Fruit fly (Drosophila melanogaster) whole organism, embryonic: ENCODE results near the gene mei-P26.
A peak's percentile ranks its signal among the peaks of the same experiment; 100 is the strongest.

Experiments used
- CG10654 ChIP-seq: fragments of 200-800 bp; sonication (Bioruptor generic); optimal IDR thresholded peaks from 2 replicates; lab custom pipeline; 2016; ENCODE audit warnings: missing biosample characterization, missing genetic modification characterization
- CG11456 ChIP-seq: fragments of 200-800 bp; sonication (Bioruptor generic); IDR thresholded peaks from 3 replicates; pipeline ENCODE4 v1.3.6; 2022; ENCODE audit warnings: missing biosample characterization, missing genetic modification characterization
- CG11696 ChIP-seq: fragments of 200-800 bp; sonication (Bioruptor generic); IDR thresholded peaks from 2 replicates; pipeline ENCODE4 v1.3.6; 2022; ENCODE audit warnings: missing biosample characterization, missing genetic modification characterization
- CG12155 ChIP-seq: fragments of 200-800 bp; sonication (Bioruptor generic); optimal IDR thresholded peaks from 3 replicates; lab custom pipeline; 2016; ENCODE audit warnings: missing biosample characterization, missing genetic modification characterization
- CG12942 ChIP-seq: fragments of 200-800 bp; sonication (Bioruptor generic); optimal IDR thresholded peaks from 3 replicates; lab custom pipeline; 2016; ENCODE audit warnings: missing biosample characterization, missing genetic modification characterization
- CG13287 ChIP-seq: fragments of 200-800 bp; sonication (Bioruptor generic); IDR thresholded peaks from 2 replicates; pipeline ENCODE4 v1.3.6; 2022; ENCODE audit warnings: missing biosample characterization, missing genetic modification characterization; ENCODE audit not compliant: partially characterized antibody
- CG14710 ChIP-seq: fragments of 200-800 bp; sonication (Bioruptor generic); optimal IDR thresholded peaks from 3 replicates; lab custom pipeline; 2019; ENCODE audit warnings: missing biosample characterization, mild to moderate bottlenecking, missing genetic modification characterization, moderate library complexity
- CG15073 ChIP-seq: fragments of 200-800 bp; sonication (Bioruptor generic); optimal IDR thresholded peaks from 2 replicates; lab custom pipeline; 2016; ENCODE audit warnings: missing biosample characterization, missing genetic modification characterization
- CG15514 ChIP-seq: fragments of 200-800 bp; sonication (Bioruptor generic); optimal IDR thresholded peaks from 3 replicates; lab custom pipeline; 2017; ENCODE audit warnings: missing biosample characterization, missing genetic modification characterization, mild to moderate bottlenecking, moderate library complexity, missing genetic modification reagents
- CG17328 ChIP-seq: fragments of 200-800 bp; sonication (Bioruptor generic); IDR thresholded peaks from 2 replicates; pipeline ENCODE4 v1.3.6; 2022; ENCODE audit warnings: missing biosample characterization, missing genetic modification characterization
- CG17385 ChIP-seq: fragments of 200-800 bp; sonication (Bioruptor generic); optimal IDR thresholded peaks from 3 replicates; lab custom pipeline; 2018; ENCODE audit warnings: missing biosample characterization, mild to moderate bottlenecking, missing genetic modification characterization
- CG2875 ChIP-seq: fragments of 200-800 bp; sonication (Bioruptor generic); optimal IDR thresholded peaks from 2 replicates; lab custom pipeline; 2017; ENCODE audit warnings: missing biosample characterization, mild to moderate bottlenecking, missing genetic modification characterization, missing genetic modification reagents
- CG3065 ChIP-seq: fragments of 200-800 bp; sonication (Bioruptor generic); optimal IDR thresholded peaks from 2 replicates; lab custom pipeline; 2016; ENCODE audit warnings: missing biosample characterization, missing genetic modification characterization
- CG31388 ChIP-seq: fragments of 200-800 bp; sonication (Bioruptor generic); optimal IDR thresholded peaks from 2 replicates; lab custom pipeline; 2016; ENCODE audit warnings: missing biosample characterization, missing genetic modification characterization
- CG31441 ChIP-seq: fragments of 200-800 bp; sonication (Bioruptor generic); IDR thresholded peaks from 2 replicates; pipeline ENCODE4 v1.3.6; 2022; ENCODE audit warnings: missing biosample characterization, missing genetic modification characterization
- CG3407 ChIP-seq: fragments of 200-800 bp; sonication (Bioruptor generic); optimal IDR thresholded peaks from 2 replicates; lab custom pipeline; 2018; ENCODE audit warnings: missing biosample characterization, mild to moderate bottlenecking, missing genetic modification characterization
- CG34422 ChIP-seq: fragments of 200-800 bp; sonication (Bioruptor generic); IDR thresholded peaks from 3 replicates; pipeline ENCODE4 v1.3.6; 2022; ENCODE audit warnings: missing biosample characterization, missing genetic modification characterization
- CG7839 ChIP-seq: fragments of 200-800 bp; sonication (Bioruptor generic); optimal IDR thresholded peaks from 3 replicates; lab custom pipeline; 2018; ENCODE audit warnings: missing biosample characterization, mild to moderate bottlenecking, missing genetic modification characterization, moderate library complexity
- CG8944 ChIP-seq: fragments of 200-800 bp; sonication (Bioruptor generic); optimal IDR thresholded peaks from 3 replicates; lab custom pipeline; 2016; ENCODE audit warnings: missing biosample characterization, missing genetic modification characterization
- CG9437 ChIP-seq: fragments of 200-800 bp; sonication (Bioruptor generic); optimal IDR thresholded peaks from 2 replicates; lab custom pipeline; 2018; ENCODE audit warnings: missing biosample characterization, mild to moderate bottlenecking, missing genetic modification characterization
- CkIIα-i1 ChIP-seq: fragments of 200-800 bp; sonication (Bioruptor generic); IDR thresholded peaks from 2 replicates; pipeline ENCODE4 v1.3.6; 2022; ENCODE audit warnings: missing biosample characterization, missing genetic modification characterization
- Deaf1 ChIP-seq: fragments of 200-800 bp; optimal IDR thresholded peaks from 3 replicates; lab custom pipeline; 2019; ENCODE audit warnings: missing biosample characterization, mild to moderate bottlenecking, missing genetic modification characterization, moderate library complexity
- Gsc ChIP-seq: fragments of 200-800 bp; sonication (Bioruptor generic); IDR thresholded peaks from 2 replicates; pipeline ENCODE4 v1.3.6; 2022; ENCODE audit warnings: missing biosample characterization, missing genetic modification characterization
- HLH54F ChIP-seq: fragments of 200-800 bp; sonication (Bioruptor generic); optimal IDR thresholded peaks from 3 replicates; lab custom pipeline; 2016; ENCODE audit warnings: missing biosample characterization, missing genetic modification characterization
- Hmr ChIP-seq: fragments of 200-800 bp; sonication (Bioruptor generic); optimal IDR thresholded peaks from 3 replicates; lab custom pipeline; 2017; ENCODE audit warnings: mild to moderate bottlenecking, missing biosample characterization, missing genetic modification reagents, missing genetic modification characterization
- Nf-YA ChIP-seq: fragments of 200-800 bp; sonication (Bioruptor generic); IDR thresholded peaks from 2 replicates; pipeline ENCODE4 v1.3.6; 2022; ENCODE audit warnings: missing biosample characterization, missing genetic modification characterization
- Optix ChIP-seq: fragments of 200-800 bp; sonication (Bioruptor generic); IDR thresholded peaks from 3 replicates; pipeline ENCODE4 v1.3.6; 2022; ENCODE audit warnings: missing biosample characterization, missing genetic modification characterization
- Poxn ChIP-seq: fragments of 200-800 bp; sonication (Bioruptor generic); IDR thresholded peaks from 2 replicates; pipeline ENCODE4 v1.3.6; 2022; ENCODE audit warnings: missing biosample characterization, missing genetic modification characterization
- Stat92E ChIP-seq, 3 experiments: fragments of >200 bp in 2 of 3; fragments of 200-800 bp in 1 of 3; sonication (Bioruptor generic) in 1 of 3; optimal IDR thresholded peaks; 2 replicates each; lab custom pipeline; 2017 to 2019; ENCODE audit warnings: missing biosample characterization in 3 of 3, missing genetic modification characterization in 3 of 3, mild to moderate bottlenecking in 1 of 3, moderate library complexity in 1 of 3
- Xrp1 ChIP-seq: fragments of 200-800 bp; sonication (Bioruptor generic); IDR thresholded peaks from 2 replicates; pipeline ENCODE4 v1.3.6; 2022; ENCODE audit warnings: missing biosample characterization, missing genetic modification characterization
- bigmax ChIP-seq: fragments of 200-800 bp; sonication (Bioruptor generic); optimal IDR thresholded peaks from 2 replicates; lab custom pipeline; 2018; ENCODE audit warnings: missing biosample characterization, mild to moderate bottlenecking, missing genetic modification characterization
- bowl ChIP-seq: fragments of 200-800 bp; sonication (Bioruptor generic); IDR thresholded peaks from 2 replicates; pipeline ENCODE4 v1.3.6; 2022; ENCODE audit warnings: missing biosample characterization, missing genetic modification characterization
- crc ChIP-seq: fragments of 200-800 bp; sonication (Bioruptor generic); optimal IDR thresholded peaks from 2 replicates; lab custom pipeline; 2016; ENCODE audit warnings: missing biosample characterization, missing genetic modification characterization
- dan ChIP-seq: fragments of 200-800 bp; sonication (Bioruptor generic); IDR thresholded peaks from 2 replicates; pipeline ENCODE4 v1.3.6; 2022; ENCODE audit warnings: missing biosample characterization, missing genetic modification characterization
- dmrt11E ChIP-seq: fragments of 200-800 bp; sonication (Bioruptor generic); optimal IDR thresholded peaks from 3 replicates; lab custom pipeline; 2018; ENCODE audit warnings: missing biosample characterization, mild to moderate bottlenecking, missing genetic modification characterization, moderate library complexity
- dpn ChIP-seq, 2 experiments: fragments of 200-800 bp; sonication (Bioruptor generic); optimal IDR thresholded peaks; 3 replicates each; lab custom pipeline; 2016; ENCODE audit warnings: missing biosample characterization in 2 of 2, missing genetic modification characterization in 2 of 2
- eve ChIP-seq, 2 experiments: fragments of >200 bp; optimal IDR thresholded peaks; 2 replicates each; lab custom pipeline; 2017; ENCODE audit warnings: missing biosample characterization in 2 of 2, missing genetic modification characterization in 2 of 2
- gfzf ChIP-seq: fragments of 200-800 bp; sonication (Bioruptor generic); optimal IDR thresholded peaks from 2 replicates; lab custom pipeline; 2016; ENCODE audit warnings: missing biosample characterization, mild to moderate bottlenecking, missing genetic modification characterization, moderate library complexity
- lbe ChIP-seq: fragments of 200-800 bp; sonication (Bioruptor generic); optimal IDR thresholded peaks from 2 replicates; lab custom pipeline; 2016; ENCODE audit warnings: missing biosample characterization, mild to moderate bottlenecking, missing genetic modification characterization
- odd ChIP-seq: fragments of 200-800 bp; sonication (Bioruptor generic); optimal IDR thresholded peaks from 2 replicates; lab custom pipeline; 2017; ENCODE audit warnings: missing biosample characterization, mild to moderate bottlenecking, missing genetic modification characterization
- prd ChIP-seq, 3 experiments: fragments of >200 bp in 2 of 3; fragments of 200-800 bp in 1 of 3; sonication (Bioruptor generic) in 1 of 3; optimal IDR thresholded peaks in 2 of 3; IDR thresholded peaks in 1 of 3; 2 replicates in 2 of 3; 3 replicates in 1 of 3; pipeline versions ENCODE4 v1.3.6 to Lab custom; 2017 to 2022; ENCODE audit warnings: missing biosample characterization in 1 of 3, missing genetic modification characterization in 1 of 3
- pzg ChIP-seq: fragments of 200-800 bp; sonication (Bioruptor generic); optimal IDR thresholded peaks from 3 replicates; lab custom pipeline; 2018; ENCODE audit warnings: missing biosample characterization, mild to moderate bottlenecking, missing genetic modification characterization, moderate library complexity
- sens ChIP-seq: fragments of 200-800 bp; sonication (Bioruptor generic); peaks from one replicate; lab custom pipeline; 2016; ENCODE audit warnings: missing biosample characterization, missing genetic modification characterization
- sim ChIP-seq: fragments of 200-800 bp; sonication (Bioruptor generic); IDR thresholded peaks from 2 replicates; pipeline ENCODE4 v1.3.6; 2022; ENCODE audit warnings: missing biosample characterization, missing genetic modification characterization
- so ChIP-seq: fragments of 200-800 bp; sonication (Bioruptor generic); IDR thresholded peaks from 3 replicates; pipeline ENCODE4 v1.3.6; 2022; ENCODE audit warnings: missing biosample characterization, missing genetic modification characterization
- z ChIP-seq: fragments of 200-800 bp; sonication (Bioruptor generic); IDR thresholded peaks from 3 replicates; pipeline ENCODE4 v1.3.6; 2022; ENCODE audit warnings: missing biosample characterization, missing genetic modification characterization
- zf30C ChIP-seq: fragments of 200-800 bp; sonication (Bioruptor generic); optimal IDR thresholded peaks from 3 replicates; lab custom pipeline; 2018; ENCODE audit warnings: missing biosample characterization, mild to moderate bottlenecking, missing genetic modification characterization
- zfh2 ChIP-seq: fragments of 200-800 bp; sonication (Bioruptor generic); optimal IDR thresholded peaks from 2 replicates; lab custom pipeline; 2016; ENCODE audit warnings: missing biosample characterization, missing genetic modification characterization

The mei-P26 gene

dm6 chrX:9201866-9202681 lies 39.0 kb downstream of the mei-P26 start (continued):
- TF ChIP-seq CG12942 (GFP tag; lab: Kevin White, UChicago) (no peak), CG13287 (GFP tag; lab: Robert Waterston, UW) (no peak), CG15073 (no peak), CG11456 (peak; percentile 97), eve (GFP tag; optimal IDR thresholded peaks at IDR 0.05; lab: Kevin White, UChicago) (no peak), CG9437 (peak; percentile 51), lbe (GFP tag; lab: Kevin White, UChicago) (no peak), CG10654 (no peak), CG31388 (GFP tag; lab: Kevin White, UChicago) (no peak), Nf-YA (GFP tag; lab: Robert Waterston, UW) (peak; percentile 47; the same call in 1 of the 2 replicates), Xrp1 (peak; percentile 63), so (GFP tag; lab: Robert Waterston, UW) (0 out of 3 replicates have a peak, but pooled peaks have one; percentile 49), CG17328 (GFP tag; lab: Robert Waterston, UW) (peak; percentile 40; the same call in 1 of the 2 replicates), bigmax (GFP tag; lab: Kevin White, UChicago) (no peak), CG14710 (tag; lab: Kevin White, UChicago) (peak; percentile 38), CG8944 (GFP tag; lab: Kevin White, UChicago) (no peak), dpn (GFP tag; optimal IDR thresholded peaks at IDR 0.05; lab: Kevin White, UChicago) (peak in 1 of 2 experiments; percentile 40), Hmr (peak; percentile 90), odd (GFP tag; lab: Kevin White, UChicago) (peak; percentile 58), zfh2 (GFP tag; lab: Kevin White, UChicago) (peak; percentile 40), CG3407 (GFP tag; lab: Kevin White, UChicago) (no peak), pzg (GFP tag; lab: Kevin White, UChicago) (peak; percentile 13), prd (optimal IDR thresholded peaks at IDR 0.05; lab: Kevin White, UChicago) (no peak), prd (GFP tag; IDR thresholded peaks at IDR 0.05; lab: Robert Waterston, UW) (peak; percentile 83), crc (GFP tag; lab: Kevin White, UChicago) (no peak), CG34422 (GFP tag; lab: Robert Waterston, UW) (peak; percentile 85), zf30C (GFP tag; lab: Kevin White, UChicago) (peak; percentile 79), sens (GFP tag; lab: Kevin White, UChicago) (peak; percentile 73), dmrt11E (peak; percentile 24), Optix (GFP tag; lab: Robert Waterston, UW) (peak; percentile 45; the same call in 1 of the 3 replicates), CG12155 (GFP tag; lab: Kevin White, UChicago) (peak; percentile 19), Poxn (peak; percentile 65; the same call in 1 of the 2 replicates), CkIIα-i1 (GFP tag; lab: Robert Waterston, UW) (peak; percentile 54; the same call in 1 of the 2 replicates), CG2875 (GFP tag; lab: Kevin White, UChicago) (no peak), bowl (GFP tag; lab: Robert Waterston, UW) (peak; percentile 58; the same call in 1 of the 2 replicates), CG11696 (GFP tag; lab: Robert Waterston, UW) (peak; percentile 72), CG3065 (GFP tag; lab: Kevin White, UChicago) (no peak), CG7839 (tag; lab: Kevin White, UChicago) (peak; percentile 81), CG17385 (peak; percentile 69), CG31441 (GFP tag; lab: Robert Waterston, UW) (peak; percentile 67), CG15514 (GFP tag; lab: Kevin White, UChicago) (peak; percentile 87), z (GFP tag; lab: Robert Waterston, UW) (no peak), sim (0 out of 2 replicates have a peak, but pooled peaks have one; percentile 22), HLH54F (peak; percentile 21), Deaf1 (peak; percentile 37), dan (GFP tag; lab: Robert Waterston, UW) (no peak), Stat92E (GFP tag; optimal IDR thresholded peaks at IDR 0.05; lab: Kevin White, UChicago) (no peak), Gsc (GFP tag; lab: Robert Waterston, UW) (no peak), gfzf (GFP tag; lab: Kevin White, UChicago) (no peak)
